Worm (Caenorhabditis elegans): ENCODE measurements around the gene best-15.

ce11 chrIV:10869642-10870041 is 37.6 kb upstream of the best-15 start:
- TF ChIP-seq W03F9.2 (tag; optimal IDR thresholded peaks at IDR 0.05) (no peak), dao-5 (tag; optimal IDR thresholded peaks at IDR 0.05) (no peak), him-1 (tag; optimal IDR thresholded peaks at IDR 0.05) (no peak)
